Worm (Caenorhabditis elegans) whole organism, late embryonic: Measurements from ENCODE around the gene F32F2.4.

Experiments used
- ceh-2 ChIP-seq: sonication (generic microtip); optimal IDR thresholded peaks from 2 replicates; lab custom pipeline; 2016; ENCODE audit warnings: missing genotype, missing genetic modification characterization, missing compliant biosample characterization
- fkh-10 ChIP-seq: fragments of 150-350 bp; optimal IDR thresholded peaks from 2 replicates; lab custom pipeline; 2014; ENCODE audit warnings: missing biosample characterization, missing genetic modification reagents, missing genetic modification characterization
- hlh-30 ChIP-seq: sonication (generic microtip); optimal IDR thresholded peaks from 2 replicates; lab custom pipeline; 2017; ENCODE audit warnings: antibody characterized with exemption, missing genetic modification characterization, missing compliant biosample characterization; ENCODE audit not compliant: insufficient read depth
- hlh-8 ChIP-seq: sonication (generic microtip); optimal IDR thresholded peaks from 2 replicates; lab custom pipeline; 2016; ENCODE audit warnings: missing genotype, missing genetic modification characterization, missing compliant biosample characterization
- pha-2 ChIP-seq: sonication (generic microtip); optimal IDR thresholded peaks from 2 replicates; lab custom pipeline; 2017; ENCODE audit warnings: mild to moderate bottlenecking, missing genetic modification characterization, missing compliant biosample characterization

DNA sequence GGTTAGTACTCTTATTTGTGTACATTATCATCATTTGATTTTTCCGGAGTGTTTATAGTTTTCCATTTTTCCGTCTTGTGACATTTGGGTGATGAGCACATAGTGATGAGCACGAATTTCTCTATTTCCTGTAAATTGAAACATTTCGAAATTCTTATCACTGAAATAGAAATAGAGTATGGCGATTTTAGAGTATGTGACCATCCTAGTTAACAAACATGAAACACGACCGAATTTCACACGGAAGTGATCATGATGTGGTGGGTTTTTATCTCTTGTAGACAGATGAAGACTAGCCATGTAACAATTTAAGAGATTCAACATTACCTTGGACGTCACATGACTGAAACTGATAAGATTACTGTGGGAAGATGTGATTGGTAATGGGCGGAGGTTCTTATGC lies 6.8 kb upstream of the F32F2.4 start:
- no peak for TF ChIP-seq fkh-10 (GFP tag; lab: Kevin White, UChicago)
- TF ChIP-seq ceh-2 (tag; lab: Kevin White, UChicago) = no peak
- no peak for TF ChIP-seq hlh-8 (tag; lab: Kevin White, UChicago)
- TF ChIP-seq pha-2 = no peak
- no peak for TF ChIP-seq hlh-30 (tag; lab: Kevin White, UChicago)
